Fruit fly (Drosophila melanogaster): ENCODE results near the gene TwdlJ.

- TF ChIP-seq Dll (optimal IDR thresholded peaks at IDR 0.05), result no peak
- no peak for TF ChIP-seq pan (optimal IDR thresholded peaks at IDR 0.05)
- TF ChIP-seq usp (GFP tag; optimal IDR thresholded peaks at IDR 0.05), result no peak
These were observed 24.9 kb downstream of the TwdlJ start for dm6 chr3R:26654594-26654993.
